Fruit fly (Drosophila melanogaster) whole organism, embryonic: Measurements from ENCODE around the gene NdufA3.
A peak's percentile ranks its signal among the peaks of the same experiment; 100 is the strongest.

Experiments used
- Blimp-1 ChIP-seq: fragments of 200-800 bp; sonication (Bioruptor generic); optimal IDR thresholded peaks from 3 replicates; lab custom pipeline; 2018; ENCODE audit warnings: missing biosample characterization, missing genetic modification characterization, mild to moderate bottlenecking, moderate library complexity, missing genetic modification reagents
- CG10147 ChIP-seq: fragments of 200-800 bp; sonication (Bioruptor generic); optimal IDR thresholded peaks from 2 replicates; lab custom pipeline; 2019; ENCODE audit warnings: missing biosample characterization, mild to moderate bottlenecking, missing genetic modification characterization, moderate library complexity
- CG10366 ChIP-seq: fragments of 200-800 bp; sonication (Bioruptor generic); IDR thresholded peaks from 2 replicates; pipeline ENCODE4 v1.3.6; 2022; ENCODE audit warnings: missing biosample characterization, missing genetic modification characterization
- CG11456 ChIP-seq: fragments of 200-800 bp; sonication (Bioruptor generic); IDR thresholded peaks from 3 replicates; pipeline ENCODE4 v1.3.6; 2022; ENCODE audit warnings: missing biosample characterization, missing genetic modification characterization
- CG12391 ChIP-seq: fragments of 200-800 bp; sonication (Bioruptor generic); optimal IDR thresholded peaks from 3 replicates; lab custom pipeline; 2018; ENCODE audit warnings: missing biosample characterization, mild to moderate bottlenecking, missing genetic modification characterization, moderate library complexity
- CG12659 ChIP-seq: fragments of 200-800 bp; sonication (Bioruptor generic); optimal IDR thresholded peaks from 3 replicates; lab custom pipeline; 2017; ENCODE audit warnings: mild to moderate bottlenecking, missing biosample characterization, missing genetic modification reagents, missing genetic modification characterization
- CG13424 ChIP-seq: fragments of 200-800 bp; sonication (Bioruptor generic); optimal IDR thresholded peaks from 2 replicates; lab custom pipeline; 2019; ENCODE audit warnings: missing biosample characterization, mild to moderate bottlenecking, missing genetic modification characterization, moderate library complexity
- CG14710 ChIP-seq: fragments of 200-800 bp; sonication (Bioruptor generic); optimal IDR thresholded peaks from 3 replicates; lab custom pipeline; 2019; ENCODE audit warnings: missing biosample characterization, mild to moderate bottlenecking, missing genetic modification characterization, moderate library complexity
- CG14860 ChIP-seq: fragments of 200-800 bp; sonication (Bioruptor generic); IDR thresholded peaks from 3 replicates; pipeline ENCODE4 v1.3.6; 2022; ENCODE audit warnings: missing biosample characterization, missing genetic modification characterization; ENCODE audit not compliant: partially characterized antibody
- CG15601 ChIP-seq: fragments of 200-800 bp; sonication (Bioruptor generic); optimal IDR thresholded peaks from 3 replicates; lab custom pipeline; 2019; ENCODE audit warnings: missing biosample characterization, mild to moderate bottlenecking, missing genetic modification characterization, moderate library complexity
- CG2116 ChIP-seq: fragments of 200-800 bp; sonication (Bioruptor generic); optimal IDR thresholded peaks from 3 replicates; lab custom pipeline; 2018; ENCODE audit warnings: missing biosample characterization, mild to moderate bottlenecking, missing genetic modification characterization
- CG30020 ChIP-seq: fragments of 200-800 bp; optimal IDR thresholded peaks from 2 replicates; lab custom pipeline; 2019; ENCODE audit warnings: missing biosample characterization, mild to moderate bottlenecking, missing genetic modification characterization, moderate library complexity
- CG4360 ChIP-seq: fragments of 200-800 bp; sonication (Bioruptor generic); IDR thresholded peaks from 2 replicates; pipeline ENCODE4 v1.3.6; 2022; ENCODE audit warnings: missing biosample characterization, missing genetic modification characterization
- CG4820 ChIP-seq: fragments of 200-800 bp; sonication (Bioruptor generic); optimal IDR thresholded peaks from 3 replicates; lab custom pipeline; 2016; ENCODE audit warnings: missing biosample characterization, missing genetic modification characterization
- CG6254 ChIP-seq: fragments of 200-800 bp; sonication (Bioruptor generic); optimal IDR thresholded peaks from 3 replicates; lab custom pipeline; 2017; ENCODE audit warnings: mild to moderate bottlenecking, missing biosample characterization, missing genetic modification reagents, missing genetic modification characterization
- CG6813 ChIP-seq: fragments of 200-800 bp; sonication (Bioruptor generic); optimal IDR thresholded peaks from 2 replicates; lab custom pipeline; 2017; ENCODE audit warnings: missing biosample characterization, missing genetic modification characterization, mild to moderate bottlenecking, moderate library complexity, missing genetic modification reagents
- CHES-1-like ChIP-seq: fragments of 200-800 bp; sonication (Bioruptor generic); optimal IDR thresholded peaks from 2 replicates; lab custom pipeline; 2016; ENCODE audit warnings: missing biosample characterization, missing genetic modification characterization
- D19B ChIP-seq: fragments of 200-800 bp; sonication (Bioruptor generic); optimal IDR thresholded peaks from 2 replicates; lab custom pipeline; 2017; ENCODE audit warnings: missing biosample characterization, mild to moderate bottlenecking, missing genetic modification characterization
- E2f2 ChIP-seq: fragments of 200-800 bp; sonication (Bioruptor generic); IDR thresholded peaks from 2 replicates; pipeline ENCODE4 v1.3.6; 2022; ENCODE audit warnings: missing biosample characterization, missing genetic modification characterization
- Ets97D ChIP-seq: fragments of 200-800 bp; sonication (Bioruptor generic); optimal IDR thresholded peaks from 3 replicates; lab custom pipeline; 2016; ENCODE audit warnings: missing biosample characterization, missing genetic modification characterization
- Fer1 ChIP-seq: fragments of 200-800 bp; sonication (Bioruptor generic); optimal IDR thresholded peaks from 2 replicates; lab custom pipeline; 2017; ENCODE audit warnings: missing biosample characterization, mild to moderate bottlenecking, missing genetic modification characterization
- H2.0 ChIP-seq: fragments of 200-800 bp; sonication (Bioruptor generic); IDR thresholded peaks from 2 replicates; pipeline ENCODE4 v1.3.6; 2022; ENCODE audit warnings: missing biosample characterization, missing genetic modification characterization
- HLH3B ChIP-seq: fragments of 200-800 bp; sonication (Bioruptor generic); IDR thresholded peaks from 2 replicates; pipeline ENCODE4 v1.3.6; 2022; ENCODE audit warnings: missing biosample characterization, missing genetic modification characterization
- MBD-R2 ChIP-seq: fragments of 200-800 bp; sonication (Bioruptor generic); IDR thresholded peaks from 2 replicates; pipeline ENCODE4 v1.3.6; 2022; ENCODE audit warnings: missing biosample characterization, missing genetic modification characterization
- Med ChIP-seq: fragments of 200-800 bp; sonication (Bioruptor generic); peaks from one replicate; lab custom pipeline; 2016; ENCODE audit warnings: missing biosample characterization, missing genetic modification characterization, mild to moderate bottlenecking, inconsistent platforms, moderate library complexity
- Mes4 ChIP-seq: fragments of 200-800 bp; sonication (Bioruptor generic); optimal IDR thresholded peaks from 2 replicates; lab custom pipeline; 2016; ENCODE audit warnings: missing biosample characterization, missing genetic modification characterization
- Nf-YA ChIP-seq: fragments of 200-800 bp; sonication (Bioruptor generic); IDR thresholded peaks from 2 replicates; pipeline ENCODE4 v1.3.6; 2022; ENCODE audit warnings: missing biosample characterization, missing genetic modification characterization
- Nf-YB ChIP-seq: fragments of 200-800 bp; sonication (Bioruptor generic); optimal IDR thresholded peaks from 3 replicates; lab custom pipeline; 2019; ENCODE audit warnings: missing biosample characterization, mild to moderate bottlenecking, missing genetic modification characterization, moderate library complexity
- Pdp1 ChIP-seq, 2 experiments: fragments of 200-800 bp; sonication (Bioruptor generic); optimal IDR thresholded peaks; 3 replicates each; lab custom pipeline; 2016; ENCODE audit warnings: missing biosample characterization in 2 of 2, missing genetic modification characterization in 2 of 2, mild to moderate bottlenecking in 1 of 2, moderate library complexity in 1 of 2
- Poxn ChIP-seq: fragments of 200-800 bp; sonication (Bioruptor generic); IDR thresholded peaks from 2 replicates; pipeline ENCODE4 v1.3.6; 2022; ENCODE audit warnings: missing biosample characterization, missing genetic modification characterization
- Sox102F ChIP-seq: fragments of 200-800 bp; sonication (Bioruptor generic); optimal IDR thresholded peaks from 2 replicates; lab custom pipeline; 2018; ENCODE audit warnings: missing biosample characterization, mild to moderate bottlenecking, missing genetic modification characterization, moderate library complexity
- Sry-δ ChIP-seq: fragments of 200-800 bp; sonication (Bioruptor generic); optimal IDR thresholded peaks from 2 replicates; lab custom pipeline; 2016; ENCODE audit warnings: missing biosample characterization, missing genetic modification characterization
- Ssrp ChIP-seq: fragments of 200-800 bp; sonication (Bioruptor generic); optimal IDR thresholded peaks from 2 replicates; lab custom pipeline; 2018; ENCODE audit warnings: missing biosample characterization, mild to moderate bottlenecking, missing genetic modification characterization, moderate library complexity
- Stat92E ChIP-seq, 3 experiments: fragments of >200 bp in 2 of 3; fragments of 200-800 bp in 1 of 3; sonication (Bioruptor generic) in 1 of 3; optimal IDR thresholded peaks; 2 replicates each; lab custom pipeline; 2017 to 2019; ENCODE audit warnings: missing biosample characterization in 3 of 3, missing genetic modification characterization in 3 of 3, mild to moderate bottlenecking in 1 of 3, moderate library complexity in 1 of 3
- ase ChIP-seq: fragments of 200-800 bp; sonication (Bioruptor generic); IDR thresholded peaks from 3 replicates; pipeline ENCODE4 v1.3.6; 2022; ENCODE audit warnings: missing biosample characterization, missing genetic modification characterization
- bbx ChIP-seq: fragments of 200-800 bp; sonication (Bioruptor generic); IDR thresholded peaks from 2 replicates; pipeline ENCODE4 v1.3.6; 2022; ENCODE audit warnings: missing biosample characterization, missing genetic modification characterization; ENCODE audit not compliant: partially characterized antibody
- chn ChIP-seq: fragments of 200-800 bp; sonication (Bioruptor generic); optimal IDR thresholded peaks from 2 replicates; lab custom pipeline; 2016; ENCODE audit warnings: missing biosample characterization, missing genetic modification characterization
- dmrt11E ChIP-seq: fragments of 200-800 bp; sonication (Bioruptor generic); optimal IDR thresholded peaks from 3 replicates; lab custom pipeline; 2018; ENCODE audit warnings: missing biosample characterization, mild to moderate bottlenecking, missing genetic modification characterization, moderate library complexity
- gfzf ChIP-seq: fragments of 200-800 bp; sonication (Bioruptor generic); optimal IDR thresholded peaks from 2 replicates; lab custom pipeline; 2016; ENCODE audit warnings: missing biosample characterization, mild to moderate bottlenecking, missing genetic modification characterization, moderate library complexity
- ind ChIP-seq: fragments of 200-800 bp; sonication (Bioruptor generic); optimal IDR thresholded peaks from 3 replicates; lab custom pipeline; 2016; ENCODE audit warnings: missing biosample characterization, missing genetic modification characterization
- pzg ChIP-seq: fragments of 200-800 bp; sonication (Bioruptor generic); optimal IDR thresholded peaks from 3 replicates; lab custom pipeline; 2018; ENCODE audit warnings: missing biosample characterization, mild to moderate bottlenecking, missing genetic modification characterization, moderate library complexity
- rib ChIP-seq: fragments of 200-800 bp; sonication (Bioruptor generic); IDR thresholded peaks from 2 replicates; pipeline ENCODE4 v1.3.6; 2022; ENCODE audit warnings: missing biosample characterization, missing genetic modification characterization
- row ChIP-seq: fragments of 200-800 bp; sonication (Bioruptor generic); IDR thresholded peaks from 3 replicates; pipeline ENCODE4 v1.3.6; 2022; ENCODE audit warnings: missing biosample characterization, missing genetic modification characterization
- sob ChIP-seq: fragments of 200-800 bp; sonication (Bioruptor generic); IDR thresholded peaks from 2 replicates; pipeline ENCODE4 v1.3.6; 2022; ENCODE audit warnings: missing biosample characterization, missing genetic modification characterization
- stwl ChIP-seq: fragments of 200-800 bp; sonication (Bioruptor generic); optimal IDR thresholded peaks from 3 replicates; lab custom pipeline; 2018; ENCODE audit warnings: missing biosample characterization, mild to moderate bottlenecking, missing genetic modification characterization, moderate library complexity
- trem ChIP-seq: fragments of 200-800 bp; optimal IDR thresholded peaks from 3 replicates; lab custom pipeline; 2019; ENCODE audit warnings: missing biosample characterization, mild to moderate bottlenecking, missing genetic modification characterization, moderate library complexity
- twi ChIP-seq: fragments of 200-800 bp; optimal IDR thresholded peaks from 2 replicates; lab custom pipeline; 2019; ENCODE audit warnings: missing biosample characterization, mild to moderate bottlenecking, missing genetic modification characterization, moderate library complexity
- unpg ChIP-seq: fragments of 200-800 bp; sonication (Bioruptor generic); optimal IDR thresholded peaks from 3 replicates; lab custom pipeline; 2018; ENCODE audit warnings: missing biosample characterization, mild to moderate bottlenecking, missing genetic modification characterization, moderate library complexity

The NdufA3 gene

DNA sequence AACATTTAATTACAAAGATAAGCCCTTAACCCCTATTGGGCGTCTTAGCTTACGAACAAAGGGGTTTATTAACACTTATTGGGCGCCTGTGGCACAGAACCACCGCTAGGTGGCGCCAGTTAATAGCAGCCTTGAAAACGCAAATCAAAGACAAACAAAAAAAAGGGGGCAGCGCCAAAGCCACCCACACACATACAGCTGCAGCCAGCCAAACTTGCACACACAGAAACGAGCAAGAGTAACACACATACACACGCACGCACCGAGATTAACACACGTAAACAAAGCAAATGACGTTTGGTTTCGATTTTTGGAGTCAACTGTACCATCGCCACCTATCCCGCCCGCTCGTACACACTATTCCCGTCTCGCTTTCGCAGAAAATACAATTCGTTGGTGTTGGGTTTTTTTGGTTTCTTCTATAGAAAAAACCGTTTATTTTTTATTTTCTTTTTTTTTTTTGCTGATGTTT, 7.7 kb downstream of the NdufA3 start (continued):
- TF ChIP-seq CG15601: peak; percentile 24
- TF ChIP-seq Nf-YA (GFP tag; lab: Robert Waterston, UW): 0 out of 2 replicates have a peak, but pooled peaks have one; percentile 8
- peak; percentile 55 for TF ChIP-seq Fer1 (GFP tag; lab: Kevin White, UChicago)
- 0 out of 2 replicates have a peak, but pooled peaks have one; percentile 18 for TF ChIP-seq CG10366 (GFP tag; lab: Robert Waterston, UW)
- TF ChIP-seq bbx (GFP tag; lab: Robert Waterston, UW): 0 out of 2 replicates have a peak, but pooled peaks have one; percentile 25
- TF ChIP-seq CG2116 (GFP tag; lab: Kevin White, UChicago): peak; percentile 27
- no peak for TF ChIP-seq Blimp-1 (GFP tag; lab: Kevin White, UChicago)
- no peak for TF ChIP-seq Sox102F (GFP tag; lab: Kevin White, UChicago)
- TF ChIP-seq CG4360 (GFP tag; lab: Robert Waterston, UW): no peak
- TF ChIP-seq row: peak; percentile 60; the same call in 2 of the 3 replicates
- peak; percentile 15 for TF ChIP-seq CG14710 (tag; lab: Kevin White, UChicago)
- TF ChIP-seq ind: peak; percentile 22
- peak; percentile 64; the same call in 1 of the 2 replicates for TF ChIP-seq sob (GFP tag; lab: Robert Waterston, UW)
- peak; percentile 73; the same call in 1 of the 2 replicates for TF ChIP-seq rib (GFP tag; lab: Robert Waterston, UW)
- TF ChIP-seq Pdp1 (GFP tag; optimal IDR thresholded peaks at IDR 0.05; lab: Kevin White, UChicago): peak in 1 of 2 experiments; percentile 47
- TF ChIP-seq CG11456 (GFP tag; lab: Robert Waterston, UW): peak; percentile 60; the same call in 1 of the 3 replicates
- peak; percentile 53 for TF ChIP-seq Nf-YB
- TF ChIP-seq HLH3B (GFP tag; lab: Robert Waterston, UW): peak; percentile 53; the same call in 1 of the 2 replicates
- TF ChIP-seq dmrt11E (tag; lab: Kevin White, UChicago): no peak

- TF ChIP-seq pzg (GFP tag; lab: Kevin White, UChicago) (peak; percentile 48), CHES-1-like (GFP tag; lab: Kevin White, UChicago) (peak; percentile 50), CG13424 (tag; lab: Kevin White, UChicago) (no peak), MBD-R2 (GFP tag; lab: Robert Waterston, UW) (peak; percentile 54), Ssrp (tag; lab: Kevin White, UChicago) (no peak), CG10147 (GFP tag; lab: Kevin White, UChicago) (no peak), CG14860 (GFP tag; lab: Robert Waterston, UW) (no peak), Stat92E (GFP tag; optimal IDR thresholded peaks at IDR 0.05; lab: Kevin White, UChicago) (peak in 1 of 3 experiments; percentile 48), chn (GFP tag; lab: Kevin White, UChicago) (no peak), Poxn (GFP tag; lab: Robert Waterston, UW) (no peak), ase (no peak), Sry-δ (GFP tag; lab: Kevin White, UChicago) (peak; percentile 23), trem (tag; lab: Kevin White, UChicago) (peak; percentile 99), H2.0 (no peak), gfzf (GFP tag; lab: Kevin White, UChicago) (peak; percentile 85), CG12659 (GFP tag; lab: Kevin White, UChicago) (peak; percentile 64), unpg (GFP tag; lab: Kevin White, UChicago) (no peak), D19B (GFP tag; lab: Kevin White, UChicago) (no peak), CG6813 (GFP tag; lab: Kevin White, UChicago) (no peak), CG4820 (GFP tag; lab: Kevin White, UChicago) (no peak), twi (tag; lab: Kevin White, UChicago) (no peak), CG30020 (tag; lab: Kevin White, UChicago) (peak; percentile 35), CG6254 (no peak), Mes4 (no peak), E2f2 (GFP tag; lab: Robert Waterston, UW) (peak; percentile 21; the same call in 1 of the 2 replicates), Med (GFP tag; lab: Kevin White, UChicago) (peak; percentile 54), Ets97D (GFP tag; lab: Kevin White, UChicago) (peak; percentile 36), CG12391 (tag; lab: Kevin White, UChicago) (peak; percentile 21), stwl (tag; lab: Kevin White, UChicago) (peak; percentile 27)
Observed at dm6 chrX:9148989-9149522, 10.8 kb downstream of the NdufA3 start, which contains the start of the genes fh and Bap111. fh (minus strand) TSS chrX:9149071. Bap111 (plus strand) TSS chrX:9149309.
